Fruit fly (Drosophila melanogaster) whole organism, embryonic: ENCODE measurements around the gene Pak.
A peak's percentile ranks its signal among the peaks of the same experiment; 100 is the strongest.

Experiments
- CG1024 ChIP-seq: fragments of 200-800 bp; sonication (Bioruptor generic); IDR thresholded peaks from 2 replicates; pipeline ENCODE4 v1.3.6; 2022; ENCODE audit warnings: missing biosample characterization, missing genetic modification characterization
- CG10366 ChIP-seq: fragments of 200-800 bp; sonication (Bioruptor generic); IDR thresholded peaks from 2 replicates; pipeline ENCODE4 v1.3.6; 2022; ENCODE audit warnings: missing biosample characterization, missing genetic modification characterization
- CG11085 ChIP-seq: fragments of 200-800 bp; sonication (Bioruptor generic); IDR thresholded peaks from 2 replicates; pipeline ENCODE4 v1.3.6; 2022; ENCODE audit warnings: missing biosample characterization, missing genetic modification characterization
- CG11093 ChIP-seq: fragments of 200-800 bp; sonication (Bioruptor generic); IDR thresholded peaks from 3 replicates; pipeline ENCODE4 v1.3.6; 2022; ENCODE audit warnings: missing biosample characterization, missing genetic modification characterization
- CG12155 ChIP-seq: fragments of 200-800 bp; sonication (Bioruptor generic); optimal IDR thresholded peaks from 3 replicates; lab custom pipeline; 2016; ENCODE audit warnings: missing biosample characterization, missing genetic modification characterization
- CG12219 ChIP-seq: fragments of 200-800 bp; sonication (Bioruptor generic); optimal IDR thresholded peaks from 3 replicates; lab custom pipeline; 2018; ENCODE audit warnings: missing biosample characterization, mild to moderate bottlenecking, missing genetic modification characterization
- CG1233 ChIP-seq: fragments of 200-800 bp; sonication (Bioruptor generic); optimal IDR thresholded peaks from 4 replicates; lab custom pipeline; 2018; ENCODE audit warnings: missing biosample characterization, mild to moderate bottlenecking, missing genetic modification characterization
- CG12659 ChIP-seq: fragments of 200-800 bp; sonication (Bioruptor generic); optimal IDR thresholded peaks from 3 replicates; lab custom pipeline; 2017; ENCODE audit warnings: mild to moderate bottlenecking, missing biosample characterization, missing genetic modification reagents, missing genetic modification characterization
- CG13624 ChIP-seq: fragments of 200-800 bp; sonication (Bioruptor generic); optimal IDR thresholded peaks from 2 replicates; lab custom pipeline; 2016; ENCODE audit warnings: missing biosample characterization, missing genetic modification characterization
- CG14965 ChIP-seq: fragments of 200-800 bp; sonication (Bioruptor generic); optimal IDR thresholded peaks from 2 replicates; lab custom pipeline; 2016; ENCODE audit warnings: missing biosample characterization, missing genetic modification characterization, borderline replicate concordance
- CG17829 ChIP-seq: fragments of 200-800 bp; optimal IDR thresholded peaks from 2 replicates; lab custom pipeline; 2019; ENCODE audit warnings: missing biosample characterization, mild to moderate bottlenecking, missing genetic modification characterization, moderate library complexity
- CG30403 ChIP-seq: fragments of 200-800 bp; sonication (Bioruptor generic); optimal IDR thresholded peaks from 3 replicates; lab custom pipeline; 2016; ENCODE audit warnings: missing biosample characterization, missing genetic modification characterization
- CG34376 ChIP-seq: fragments of 200-800 bp; sonication (Bioruptor generic); optimal IDR thresholded peaks from 2 replicates; lab custom pipeline; 2018; ENCODE audit warnings: missing biosample characterization, mild to moderate bottlenecking, missing genetic modification characterization
- CG5180 ChIP-seq: fragments of 200-800 bp; sonication (Bioruptor generic); optimal IDR thresholded peaks from 3 replicates; lab custom pipeline; 2017; ENCODE audit warnings: missing biosample characterization, missing genetic modification characterization, mild to moderate bottlenecking, moderate library complexity, missing genetic modification reagents
- CG7928 ChIP-seq: fragments of 200-800 bp; sonication (Bioruptor generic); optimal IDR thresholded peaks from 2 replicates; lab custom pipeline; 2017; ENCODE audit warnings: missing biosample characterization, mild to moderate bottlenecking, missing genetic modification characterization
- CG8944 ChIP-seq: fragments of 200-800 bp; sonication (Bioruptor generic); optimal IDR thresholded peaks from 3 replicates; lab custom pipeline; 2016; ENCODE audit warnings: missing biosample characterization, missing genetic modification characterization
- CHES-1-like ChIP-seq: fragments of 200-800 bp; sonication (Bioruptor generic); optimal IDR thresholded peaks from 2 replicates; lab custom pipeline; 2016; ENCODE audit warnings: missing biosample characterization, missing genetic modification characterization
- D19B ChIP-seq: fragments of 200-800 bp; sonication (Bioruptor generic); optimal IDR thresholded peaks from 2 replicates; lab custom pipeline; 2017; ENCODE audit warnings: missing biosample characterization, mild to moderate bottlenecking, missing genetic modification characterization
- Dref ChIP-seq: fragments of 200-800 bp; sonication (Bioruptor generic); IDR thresholded peaks from 2 replicates; pipeline ENCODE4 v1.3.6; 2022; ENCODE audit warnings: missing biosample characterization, missing genetic modification characterization
- GATAe ChIP-seq: fragments of 200-800 bp; sonication (Bioruptor generic); conservative IDR thresholded peaks from 2 replicates; pipeline ENCODE4 v1.3.6; 2022; ENCODE audit warnings: missing biosample characterization, missing genetic modification characterization
- H2.0 ChIP-seq: fragments of 200-800 bp; sonication (Bioruptor generic); IDR thresholded peaks from 2 replicates; pipeline ENCODE4 v1.3.6; 2022; ENCODE audit warnings: missing biosample characterization, missing genetic modification characterization
- HLH3B ChIP-seq: fragments of 200-800 bp; sonication (Bioruptor generic); IDR thresholded peaks from 2 replicates; pipeline ENCODE4 v1.3.6; 2022; ENCODE audit warnings: missing biosample characterization, missing genetic modification characterization
- HLHmδ ChIP-seq: fragments of 200-800 bp; sonication (Bioruptor generic); optimal IDR thresholded peaks from 2 replicates; lab custom pipeline; 2018; ENCODE audit warnings: missing biosample characterization, mild to moderate bottlenecking, missing genetic modification characterization, moderate library complexity
- Hand ChIP-seq: fragments of 200-800 bp; sonication (Bioruptor generic); optimal IDR thresholded peaks from 2 replicates; lab custom pipeline; 2017; ENCODE audit warnings: mild to moderate bottlenecking, missing biosample characterization, missing genetic modification reagents, missing genetic modification characterization
- Hmx ChIP-seq: fragments of 200-800 bp; sonication (Bioruptor generic); optimal IDR thresholded peaks from 2 replicates; lab custom pipeline; 2016; ENCODE audit warnings: missing biosample characterization, missing genetic modification characterization
- Hr78 ChIP-seq, 2 experiments: fragments of 200-800 bp in 1 of 2; fragments of >200 bp in 1 of 2; sonication (Bioruptor generic) in 1 of 2; optimal IDR thresholded peaks; 2 replicates each; lab custom pipeline; 2017 to 2019; ENCODE audit warnings: missing biosample characterization in 2 of 2, missing genetic modification characterization in 2 of 2, mild to moderate bottlenecking in 1 of 2, moderate library complexity in 1 of 2
- MBD-R2 ChIP-seq: fragments of 200-800 bp; sonication (Bioruptor generic); IDR thresholded peaks from 2 replicates; pipeline ENCODE4 v1.3.6; 2022; ENCODE audit warnings: missing biosample characterization, missing genetic modification characterization
- Mad ChIP-seq: fragments of 200-800 bp; sonication (Bioruptor generic); optimal IDR thresholded peaks from 2 replicates; lab custom pipeline; 2016; ENCODE audit warnings: missing biosample characterization, missing genetic modification characterization
- Nf-YB ChIP-seq: fragments of 200-800 bp; sonication (Bioruptor generic); optimal IDR thresholded peaks from 3 replicates; lab custom pipeline; 2019; ENCODE audit warnings: missing biosample characterization, mild to moderate bottlenecking, missing genetic modification characterization, moderate library complexity
- Oaz ChIP-seq: fragments of 200-800 bp; sonication (Bioruptor generic); IDR thresholded peaks from 2 replicates; pipeline ENCODE4 v1.3.6; 2022; ENCODE audit warnings: missing biosample characterization, missing genetic modification characterization
- Rfx ChIP-seq: fragments of 200-800 bp; sonication (Bioruptor generic); IDR thresholded peaks from 2 replicates; pipeline ENCODE4 v1.3.6; 2022; ENCODE audit warnings: missing biosample characterization, missing genetic modification characterization
- Spps ChIP-seq: fragments of 200-800 bp; sonication (Bioruptor generic); optimal IDR thresholded peaks from 2 replicates; lab custom pipeline; 2018; ENCODE audit warnings: missing biosample characterization, mild to moderate bottlenecking, missing genetic modification characterization
- TFAM ChIP-seq: fragments of 200-800 bp; sonication (Bioruptor generic); optimal IDR thresholded peaks from 2 replicates; lab custom pipeline; 2017; ENCODE audit warnings: missing biosample characterization, missing genetic modification characterization, inconsistent platforms
- Xbp1 ChIP-seq: fragments of 200-800 bp; sonication (Bioruptor generic); optimal IDR thresholded peaks from 3 replicates; lab custom pipeline; 2016; ENCODE audit warnings: missing biosample characterization, mild to moderate bottlenecking, missing genetic modification characterization
- Xrp1 ChIP-seq: fragments of 200-800 bp; sonication (Bioruptor generic); IDR thresholded peaks from 2 replicates; pipeline ENCODE4 v1.3.6; 2022; ENCODE audit warnings: missing biosample characterization, missing genetic modification characterization
- ato ChIP-seq: fragments of 200-800 bp; sonication (Bioruptor generic); IDR thresholded peaks from 2 replicates; pipeline ENCODE4 v1.3.6; 2022; ENCODE audit warnings: missing biosample characterization, missing genetic modification characterization; ENCODE audit not compliant: partially characterized antibody
- ci ChIP-seq: fragments of 200-800 bp; sonication (Bioruptor generic); IDR thresholded peaks from 3 replicates; pipeline ENCODE4 v1.3.6; 2022; ENCODE audit warnings: missing biosample characterization, missing genetic modification characterization
- dysf ChIP-seq: fragments of 200-800 bp; sonication (Bioruptor generic); IDR thresholded peaks from 3 replicates; pipeline ENCODE4 v1.3.6; 2022; ENCODE audit warnings: missing biosample characterization, missing genetic modification characterization
- en ChIP-seq: fragments of 200-800 bp; sonication (Bioruptor generic); optimal IDR thresholded peaks from 2 replicates; lab custom pipeline; 2016; ENCODE audit warnings: missing biosample characterization, missing genetic modification characterization
- eyg ChIP-seq: fragments of 200-800 bp; sonication (Bioruptor generic); optimal IDR thresholded peaks from 3 replicates; lab custom pipeline; 2016; ENCODE audit warnings: missing biosample characterization, missing genetic modification characterization
- gsb ChIP-seq: fragments of 200-800 bp; sonication (Bioruptor generic); IDR thresholded peaks from 2 replicates; pipeline ENCODE4 v1.3.6; 2022; ENCODE audit warnings: missing biosample characterization, missing genetic modification characterization
- ken ChIP-seq: fragments of 200-800 bp; sonication (Bioruptor generic); IDR thresholded peaks from 3 replicates; pipeline ENCODE4 v1.3.6; 2022; ENCODE audit warnings: missing biosample characterization, missing genetic modification characterization
- klu ChIP-seq: fragments of 200-800 bp; sonication (Bioruptor generic); IDR thresholded peaks from 2 replicates; pipeline ENCODE4 v1.3.6; 2022; ENCODE audit warnings: missing biosample characterization, missing genetic modification characterization
- kni ChIP-seq: fragments of 200-800 bp; sonication (Bioruptor generic); optimal IDR thresholded peaks from 3 replicates; lab custom pipeline; 2017; ENCODE audit warnings: mild to moderate bottlenecking, missing biosample characterization, missing genetic modification reagents, missing genetic modification characterization
- pum ChIP-seq: fragments of 200-800 bp; sonication (Bioruptor generic); optimal IDR thresholded peaks from 2 replicates; lab custom pipeline; 2016; ENCODE audit warnings: missing biosample characterization, missing genetic modification characterization
- ranshi ChIP-seq: fragments of 200-800 bp; sonication (Bioruptor generic); IDR thresholded peaks from 2 replicates; pipeline ENCODE4 v1.3.6; 2022; ENCODE audit warnings: missing biosample characterization, missing genetic modification characterization
- sim ChIP-seq: fragments of 200-800 bp; sonication (Bioruptor generic); IDR thresholded peaks from 2 replicates; pipeline ENCODE4 v1.3.6; 2022; ENCODE audit warnings: missing biosample characterization, missing genetic modification characterization
- stwl ChIP-seq: fragments of 200-800 bp; sonication (Bioruptor generic); optimal IDR thresholded peaks from 3 replicates; lab custom pipeline; 2018; ENCODE audit warnings: missing biosample characterization, mild to moderate bottlenecking, missing genetic modification characterization, moderate library complexity
- tup ChIP-seq: fragments of 200-800 bp; sonication (Bioruptor generic); optimal IDR thresholded peaks from 2 replicates; lab custom pipeline; 2016; ENCODE audit warnings: missing biosample characterization, mild to moderate bottlenecking, missing genetic modification characterization, moderate library complexity
- wor ChIP-seq: fragments of 200-800 bp; sonication (Bioruptor generic); IDR thresholded peaks from 2 replicates; pipeline ENCODE4 v1.3.6; 2022; ENCODE audit warnings: missing biosample characterization, missing genetic modification characterization
- zen ChIP-seq: fragments of 200-800 bp; sonication (Bioruptor generic); optimal IDR thresholded peaks from 3 replicates; lab custom pipeline; 2018; ENCODE audit warnings: missing biosample characterization, mild to moderate bottlenecking, missing genetic modification characterization, moderate library complexity

Gene Pak

dm6 chr3R:6404174-6404573 is 53.5 kb downstream of the Pak start (continued):
- peak; percentile 47 for TF ChIP-seq zen
- TF ChIP-seq MBD-R2 (GFP tag; lab: Robert Waterston, UW) = no peak; the same call in 1 of the 2 replicates
- no peak for TF ChIP-seq CG34376 (GFP tag; lab: Kevin White, UChicago)
- TF ChIP-seq Spps (tag; lab: Kevin White, UChicago) = peak; percentile 66
- no peak for TF ChIP-seq kni (GFP tag; lab: Kevin White, UChicago)
- TF ChIP-seq Hmx (GFP tag; lab: Kevin White, UChicago) = no peak
- TF ChIP-seq TFAM (GFP tag; lab: Kevin White, UChicago) = no peak
- TF ChIP-seq Xrp1 (GFP tag; lab: Robert Waterston, UW) = peak; percentile 91
- peak; percentile 50 for TF ChIP-seq tup
- peak; percentile 23 for TF ChIP-seq CG7928
- peak; percentile 64; the same call in 1 of the 2 replicates for TF ChIP-seq CG1024 (GFP tag; lab: Robert Waterston, UW)
- TF ChIP-seq Hand = no peak
- peak; percentile 49 for TF ChIP-seq CG8944 (GFP tag; lab: Kevin White, UChicago)
- TF ChIP-seq Xbp1 = peak; percentile 84
- peak; percentile 75 for TF ChIP-seq CG12659 (GFP tag; lab: Kevin White, UChicago)
- TF ChIP-seq CG14965 = peak; percentile 34
- TF ChIP-seq ato (GFP tag; lab: Robert Waterston, UW) = no peak
- TF ChIP-seq Rfx (GFP tag; lab: Robert Waterston, UW) = peak; percentile 91
- peak; percentile 78 for TF ChIP-seq wor (GFP tag; lab: Robert Waterston, UW)
- TF ChIP-seq ranshi (GFP tag; lab: Robert Waterston, UW) = peak; percentile 86
- TF ChIP-seq dysf (GFP tag; lab: Robert Waterston, UW) = peak; percentile 91
- TF ChIP-seq CG1233 = peak; percentile 51
- TF ChIP-seq Hr78 (GFP tag; optimal IDR thresholded peaks at IDR 0.05; lab: Kevin White, UChicago) = peak in 1 of 2 experiments; percentile 33
- TF ChIP-seq CG5180 = peak; percentile 19
- TF ChIP-seq CG17829 (tag; lab: Kevin White, UChicago) = peak; percentile 72
- TF ChIP-seq CG12155 (GFP tag; lab: Kevin White, UChicago) = peak; percentile 71
- peak; percentile 64 for TF ChIP-seq CHES-1-like
- peak; percentile 17 for TF ChIP-seq Mad (GFP tag; lab: Kevin White, UChicago)
- TF ChIP-seq Oaz = peak; percentile 82
- no peak for TF ChIP-seq HLHmδ (GFP tag; lab: Kevin White, UChicago)
- peak; percentile 82 for TF ChIP-seq H2.0 (GFP tag; lab: Robert Waterston, UW)
- TF ChIP-seq Dref (GFP tag; lab: Robert Waterston, UW) = no peak
- TF ChIP-seq CG11093 (GFP tag; lab: Robert Waterston, UW) = peak; percentile 60; the same call in 2 of the 3 replicates
- peak; percentile 89 for TF ChIP-seq sim (GFP tag; lab: Robert Waterston, UW)
- TF ChIP-seq ken (GFP tag; lab: Robert Waterston, UW) = peak; percentile 86
- TF ChIP-seq klu (GFP tag; lab: Robert Waterston, UW) = no peak; the same call in 1 of the 2 replicates
- peak; percentile 46 for TF ChIP-seq Nf-YB (GFP tag; lab: Kevin White, UChicago)
- peak; percentile 82 for TF ChIP-seq CG30403
- TF ChIP-seq ci = peak; percentile 93
- TF ChIP-seq CG12219 (GFP tag; lab: Kevin White, UChicago) = peak; percentile 73
- TF ChIP-seq gsb = peak; percentile 80
- peak; percentile 66 for TF ChIP-seq CG13624 (GFP tag; lab: Kevin White, UChicago)
- peak; percentile 73 for TF ChIP-seq CG11085
- peak; percentile 88 for TF ChIP-seq CG10366 (GFP tag; lab: Robert Waterston, UW)
- TF ChIP-seq eyg (GFP tag; lab: Kevin White, UChicago) = peak; percentile 28
- TF ChIP-seq stwl (tag; lab: Kevin White, UChicago) = peak; percentile 9
- peak; percentile 40 for TF ChIP-seq en (GFP tag; lab: Kevin White, UChicago)
- peak; percentile 90 for TF ChIP-seq HLH3B
- TF ChIP-seq pum (GFP tag; lab: Kevin White, UChicago) = peak; percentile 66
- peak; percentile 42; the same call in 1 of the 2 replicates for TF ChIP-seq GATAe
- TF ChIP-seq D19B (GFP tag; lab: Kevin White, UChicago) = peak; percentile 60
